Worm (Caenorhabditis elegans): Measurements from ENCODE around the gene acs-19.

The acs-19 gene

DNA sequence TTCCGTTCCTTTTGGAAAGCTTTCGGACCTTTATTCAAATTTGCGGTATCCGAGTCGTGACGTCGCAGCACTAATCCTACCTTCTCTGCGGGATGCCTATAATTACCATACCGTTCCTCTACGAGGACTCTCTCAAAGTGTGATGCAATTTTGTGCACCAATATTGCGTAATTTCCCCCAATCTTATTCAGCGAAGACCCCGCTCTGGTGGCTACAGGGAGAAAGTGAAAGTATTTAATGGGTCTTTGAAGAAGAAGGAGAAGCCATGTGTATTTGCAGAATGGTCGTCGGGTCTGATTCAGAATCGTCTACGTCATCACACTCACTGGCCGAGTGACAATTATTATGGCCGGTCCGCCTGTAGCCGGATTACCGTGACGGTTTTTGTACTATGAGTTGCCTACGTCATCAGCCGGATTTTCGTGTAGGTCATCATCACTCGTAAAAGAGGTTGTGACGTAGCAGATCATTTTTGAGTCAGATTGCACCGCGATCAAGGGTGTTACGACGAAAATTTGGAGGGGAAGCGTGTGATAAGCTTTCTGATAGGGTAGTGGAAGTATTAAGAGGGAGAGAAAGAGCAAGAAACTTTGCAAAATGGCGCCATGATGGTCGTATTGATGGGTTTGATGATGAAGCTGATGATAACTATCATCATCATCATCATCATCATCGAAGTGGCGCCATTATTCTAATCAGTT, 12.1 kb downstream of the acs-19 start:
- TF ChIP-seq pax-1 (tag; optimal IDR thresholded peaks at IDR 0.05) = no peak
- peak; percentile 78 for TF ChIP-seq ref-2 (tag; optimal IDR thresholded peaks at IDR 0.05)
- TF ChIP-seq ceh-31 (tag; optimal IDR thresholded peaks at IDR 0.05) = peak; percentile 32

DNA sequence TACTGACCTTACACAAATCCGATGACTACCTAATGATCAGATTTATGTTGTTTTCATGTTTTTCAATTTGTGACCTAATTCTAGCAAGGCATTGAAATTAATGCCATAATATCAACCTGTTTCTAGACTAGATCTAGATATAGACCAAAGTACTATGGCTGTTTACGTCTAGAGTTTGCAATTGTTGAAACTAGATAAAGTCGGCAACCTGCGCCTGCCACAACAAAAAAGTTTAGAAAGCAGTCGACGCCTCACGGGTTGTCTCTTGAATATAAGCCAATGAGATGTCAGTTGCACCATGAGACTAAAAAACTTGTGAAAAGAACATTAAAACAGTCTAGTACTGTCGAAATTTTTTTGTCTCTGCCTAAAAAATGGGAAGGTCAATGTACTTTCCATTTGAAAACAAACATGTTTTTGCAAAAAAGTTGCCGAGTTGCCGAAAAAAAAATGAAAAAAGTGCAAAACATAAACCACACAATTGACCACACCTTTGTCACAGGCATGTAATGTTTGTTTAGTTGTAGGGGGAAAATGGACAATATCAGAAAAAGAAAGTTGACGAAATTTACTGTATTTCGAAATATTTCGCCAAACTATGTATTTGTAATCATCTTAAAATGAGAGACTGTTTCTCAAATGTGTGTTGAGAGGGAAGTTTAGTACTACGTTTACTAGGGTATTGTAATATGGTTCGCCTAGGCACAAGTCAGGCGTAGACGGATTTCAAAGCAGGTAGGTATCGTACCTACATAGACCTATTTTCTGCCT, 14.9 kb downstream of the acs-19 start:
- TF ChIP-seq Y22D7AL.16 (tag; optimal IDR thresholded peaks at IDR 0.05) = no peak
- no peak for TF ChIP-seq ceh-22 (tag; optimal IDR thresholded peaks at IDR 0.05)
- TF ChIP-seq elt-2 (tag; optimal IDR thresholded peaks at IDR 0.05) = no peak
- TF ChIP-seq ama-1 (optimal IDR thresholded peaks at IDR 0.05) = no peak
- TF ChIP-seq fkh-10 (GFP tag; optimal IDR thresholded peaks at IDR 0.05) = no peak
- TF ChIP-seq sox-4 (tag; optimal IDR thresholded peaks at IDR 0.05) = no peak
- TF ChIP-seq ttx-3 (tag; optimal IDR thresholded peaks at IDR 0.05) = no peak
- TF ChIP-seq odd-2 (tag; optimal IDR thresholded peaks at IDR 0.05) = no peak
- TF ChIP-seq hlh-8 (tag; optimal IDR thresholded peaks at IDR 0.05) = no peak
- no peak for TF ChIP-seq lim-6 (tag; optimal IDR thresholded peaks at IDR 0.05)
- no peak for TF ChIP-seq npax-4 (tag; optimal IDR thresholded peaks at IDR 0.05)
- no peak for TF ChIP-seq ets-4 (tag; optimal IDR thresholded peaks at IDR 0.05)
- no peak for TF ChIP-seq C08G9.2 (tag; optimal IDR thresholded peaks at IDR 0.05)
- no peak for TF ChIP-seq mec-3 (tag; optimal IDR thresholded peaks at IDR 0.05; ENCODE audit: borderline replicate concordance)

DNA sequence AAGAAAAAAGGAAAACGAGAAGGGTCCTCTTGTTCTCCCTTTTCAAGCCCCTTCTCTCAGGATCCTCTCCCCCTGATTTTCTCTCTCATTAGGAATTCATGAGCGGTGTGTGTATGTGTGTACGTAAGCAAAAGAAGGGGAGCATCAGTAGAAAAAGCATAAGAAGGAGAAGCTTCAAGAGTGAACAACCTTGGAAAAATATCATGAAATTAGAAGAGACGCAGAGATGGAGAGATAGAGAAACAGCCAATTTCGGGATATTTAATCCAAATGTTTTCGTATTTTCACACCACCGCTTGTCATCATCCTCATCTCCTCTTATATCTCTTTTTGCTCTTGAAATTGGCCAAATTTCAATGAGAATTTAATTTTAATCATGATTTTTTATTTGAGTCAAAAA, 18.9 kb downstream of the acs-19 start:
- TF ChIP-seq K09A11.1 (tag; optimal IDR thresholded peaks at IDR 0.05; ENCODE audit: insufficient read depth) = no peak
- peak; percentile 1 for TF ChIP-seq unc-42 (tag; optimal IDR thresholded peaks at IDR 0.05)

DNA sequence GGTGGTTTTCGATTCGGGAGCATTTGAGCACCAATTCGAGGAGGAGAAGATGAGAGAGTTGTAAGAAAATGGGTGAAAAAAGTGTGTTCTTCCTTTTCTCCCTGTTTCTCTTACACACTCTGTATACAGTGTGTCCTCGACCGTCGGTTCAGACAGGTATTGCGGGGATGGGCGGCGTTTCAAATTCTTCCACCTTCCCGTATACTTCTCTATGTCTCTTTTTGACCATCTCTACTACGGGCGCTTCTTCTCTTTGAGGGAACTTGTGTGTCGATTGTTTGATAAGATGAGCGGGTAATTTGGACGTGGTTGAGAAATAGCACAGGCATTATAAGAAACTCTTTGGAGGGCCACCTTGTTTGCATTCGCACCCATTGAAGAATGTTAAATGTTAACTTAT, 23.3 kb downstream of the acs-19 start:
- TF ChIP-seq sox-2 (GFP tag; IDR thresholded peaks at IDR 0.05) (no peak), ceh-30 (tag; optimal IDR thresholded peaks at IDR 0.05) (no peak), nfya-1 (tag; optimal IDR thresholded peaks at IDR 0.05) (no peak), ceh-22 (tag; optimal IDR thresholded peaks at IDR 0.05) (no peak), eyg-1 (tag; optimal IDR thresholded peaks at IDR 0.05) (no peak), elt-2 (tag; optimal IDR thresholded peaks at IDR 0.05) (no peak), ceh-9 (tag; optimal IDR thresholded peaks at IDR 0.05) (no peak), pax-1 (tag; optimal IDR thresholded peaks at IDR 0.05) (no peak), fax-1 (tag; optimal IDR thresholded peaks at IDR 0.05) (no peak), ceh-19 (GFP tag; optimal IDR thresholded peaks at IDR 0.05) (no peak), hlh-30 (tag; optimal IDR thresholded peaks at IDR 0.05; ENCODE audit: insufficient read depth) (no peak), hlh-8 (tag; optimal IDR thresholded peaks at IDR 0.05) (no peak)

DNA sequence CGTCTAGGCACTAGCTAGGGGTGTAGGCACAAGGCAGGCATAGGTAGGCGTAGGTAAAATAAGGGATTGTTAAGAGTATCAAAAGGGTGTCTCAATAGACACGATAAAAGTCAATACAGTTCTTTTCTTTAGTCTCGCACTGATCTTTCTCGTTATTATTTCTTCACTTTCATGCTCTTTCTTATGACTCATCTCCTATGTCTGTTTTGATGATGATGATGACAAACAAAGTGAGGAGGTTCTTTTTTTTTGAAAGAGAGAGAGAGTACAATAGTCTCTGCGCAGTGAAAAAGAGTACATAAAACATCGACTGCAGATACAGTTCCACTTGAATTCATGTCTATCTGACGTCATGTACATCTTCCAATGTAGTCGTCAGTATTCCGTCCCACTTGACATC, 25.6 kb downstream of the acs-19 start:
- no peak for TF ChIP-seq pat-9 (tag; optimal IDR thresholded peaks at IDR 0.05)
- TF ChIP-seq nhr-232 (tag; optimal IDR thresholded peaks at IDR 0.05) = no peak
- TF ChIP-seq ceh-6 (GFP tag; optimal IDR thresholded peaks at IDR 0.05) = no peak
- TF ChIP-seq pag-3 (tag; optimal IDR thresholded peaks at IDR 0.05; ENCODE audit: borderline replicate concordance) = no peak

DNA sequence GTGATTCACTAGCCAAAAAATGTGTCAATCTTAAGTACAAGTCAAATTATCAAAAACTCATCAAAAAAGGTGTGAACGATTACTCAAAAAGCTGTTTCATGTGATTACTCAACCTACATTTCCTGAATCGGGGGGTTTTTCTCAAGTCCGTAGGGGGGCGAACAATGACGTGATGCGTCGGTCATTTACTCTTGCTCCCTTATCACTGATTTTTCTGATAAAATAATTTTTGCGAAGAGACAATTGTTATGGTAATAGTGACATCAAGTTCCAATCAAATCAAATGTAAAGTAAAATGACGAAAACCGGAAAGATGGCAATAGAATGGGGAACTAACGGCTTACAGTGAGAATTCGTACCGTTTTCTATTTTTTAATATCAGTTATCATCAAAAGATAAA, 29.7 kb downstream of the acs-19 start:
- TF ChIP-seq elt-2 (tag; optimal IDR thresholded peaks at IDR 0.05) (peak; percentile 30), syd-9 (tag; optimal IDR thresholded peaks at IDR 0.05) (no peak), madf-2 (tag; optimal IDR thresholded peaks at IDR 0.05) (no peak), ceh-31 (tag; optimal IDR thresholded peaks at IDR 0.05) (no peak), pag-3 (tag; optimal IDR thresholded peaks at IDR 0.05; ENCODE audit: borderline replicate concordance) (no peak)
